Worm (Caenorhabditis elegans) whole organism, late embryonic: Measurements from ENCODE around the gene ndub-11.

Experiments used
- fkh-6 ChIP-seq: sonication (generic microtip); optimal IDR thresholded peaks from 2 replicates; lab custom pipeline; 2016; ENCODE audit warnings: missing genetic modification characterization, missing compliant biosample characterization
- nfya-1 ChIP-seq: sonication (generic microtip); optimal IDR thresholded peaks from 2 replicates; lab custom pipeline; 2017; ENCODE audit warnings: missing genetic modification characterization, mild to moderate bottlenecking, missing compliant biosample characterization, antibody characterized with exemption, moderate library complexity
- pqm-1 ChIP-seq: sonication (generic microtip); optimal IDR thresholded peaks from 2 replicates; lab custom pipeline; 2016; ENCODE audit warnings: missing genetic modification characterization, missing compliant biosample characterization
- tbx-2 ChIP-seq: sonication (generic microtip); optimal IDR thresholded peaks from 2 replicates; lab custom pipeline; 2016; ENCODE audit warnings: missing genetic modification characterization, missing compliant biosample characterization

ce11 chrIV:8126902-8127301 is 3.1 kb downstream of the ndub-11 start, which contains the start of gene ceph-41:
- TF ChIP-seq nfya-1 (no peak), pqm-1 (tag; lab: Kevin White, UChicago) (no peak), fkh-6 (tag; lab: Kevin White, UChicago) (no peak), tbx-2 (tag; lab: Kevin White, UChicago) (no peak)
